Worm (Caenorhabditis elegans) whole organism, L4 larva: ENCODE results near the gene E_BE45912.2.

ENCODE experiments used
- F26F4.8 ChIP-seq: fragments of 200-800 bp; sonication (Bioruptor generic); conservative IDR thresholded peaks from 2 replicates; pipeline ENCODE4 v1.3.6; 2022; ENCODE audit warnings: missing genetic modification characterization, missing compliant biosample characterization
- F37D6.2 ChIP-seq: sonication (generic microtip); optimal IDR thresholded peaks from 2 replicates; lab custom pipeline; 2016; ENCODE audit warnings: mild to moderate bottlenecking, missing genetic modification characterization, missing compliant biosample characterization
- F44E2.7 ChIP-seq: fragments of 200-800 bp; sonication (Bioruptor generic); IDR thresholded peaks from 2 replicates; pipeline ENCODE4 v2.1.2; 2022; ENCODE audit warnings: missing genetic modification characterization, missing compliant biosample characterization
- Y5F2A.4 ChIP-seq: fragments of 200-800 bp; sonication (Bioruptor generic); optimal IDR thresholded peaks from 2 replicates; lab custom pipeline; 2018; ENCODE audit warnings: mild to moderate bottlenecking, missing genetic modification characterization, missing compliant biosample characterization
- arid-1 ChIP-seq: fragments of 200-800 bp; sonication (Bioruptor generic); conservative IDR thresholded peaks from 2 replicates; pipeline ENCODE4 v1.3.6; 2022; ENCODE audit warnings: missing genetic modification reagents, missing genetic modification characterization, missing compliant biosample characterization
- attf-4 ChIP-seq: sonication (generic microtip); optimal IDR thresholded peaks from 3 replicates; lab custom pipeline; 2017; ENCODE audit warnings: missing biosample characterization, missing genetic modification characterization
- ceh-20 ChIP-seq: fragments of 200-800 bp; sonication (Bioruptor generic); IDR thresholded peaks from 2 replicates; pipeline ENCODE4 v1.3.6; 2022; ENCODE audit warnings: missing genetic modification reagents, missing genetic modification characterization, missing compliant biosample characterization
- ceh-44 ChIP-seq: fragments of 200-800 bp; sonication (Bioruptor generic); IDR thresholded peaks from 2 replicates; pipeline ENCODE4 v1.3.6; 2022; ENCODE audit warnings: missing genetic modification reagents, missing genetic modification characterization, missing compliant biosample characterization
- ceh-62 ChIP-seq: sonication (generic microtip); optimal IDR thresholded peaks from 2 replicates; lab custom pipeline; 2017; ENCODE audit warnings: missing biosample characterization, missing genetic modification characterization
- daf-19 ChIP-seq: fragments of 200-800 bp; sonication (Bioruptor generic); conservative IDR thresholded peaks from 2 replicates; pipeline ENCODE4 v1.3.6; 2022; ENCODE audit warnings: missing genetic modification characterization, missing compliant biosample characterization
- dmd-9 ChIP-seq: fragments of 200-800 bp; sonication (Bioruptor generic); IDR thresholded peaks from 2 replicates; pipeline ENCODE4 v1.3.6; 2022; ENCODE audit warnings: missing genetic modification reagents, missing genetic modification characterization, missing compliant biosample characterization
- duxl-1 ChIP-seq: sonication (generic microtip); optimal IDR thresholded peaks from 2 replicates; lab custom pipeline; 2016; ENCODE audit warnings: mild to moderate bottlenecking, missing genetic modification characterization, moderate library complexity, missing compliant biosample characterization; ENCODE audit not compliant: poor library complexity
- egl-27 ChIP-seq: sonication (generic microtip); optimal IDR thresholded peaks from 3 replicates; lab custom pipeline; 2017; ENCODE audit warnings: missing biosample characterization, missing genetic modification reagents, missing genetic modification characterization
- egl-43 ChIP-seq: fragments of 200-800 bp; sonication (Bioruptor generic); IDR thresholded peaks from 2 replicates; pipeline ENCODE4 v1.3.6; 2022; ENCODE audit warnings: missing genetic modification reagents, missing genetic modification characterization, missing compliant biosample characterization
- gei-8 ChIP-seq: fragments of 200-800 bp; sonication (Bioruptor generic); optimal IDR thresholded peaks from 2 replicates; lab custom pipeline; 2018; ENCODE audit warnings: mild to moderate bottlenecking, missing genetic modification characterization, missing compliant biosample characterization
- hif-1 ChIP-seq, 2 experiments: sonication (generic microtip); optimal IDR thresholded peaks; 2 replicates each; lab custom pipeline; 2016 to 2017; ENCODE audit warnings: missing compliant biosample characterization in 2 of 2, missing genetic modification characterization in 2 of 2, missing genetic modification reagents in 2 of 2, missing genotype in 2 of 2, mild to moderate bottlenecking in 1 of 2
- hlh-11 ChIP-seq: fragments of 200-800 bp; sonication (Bioruptor generic); optimal IDR thresholded peaks from 2 replicates; lab custom pipeline; 2018; ENCODE audit warnings: mild to moderate bottlenecking, missing genetic modification characterization, missing compliant biosample characterization
- hlh-30 ChIP-seq: sonication (generic microtip); optimal IDR thresholded peaks from 2 replicates; lab custom pipeline; 2017; ENCODE audit warnings: antibody characterized with exemption, mild to moderate bottlenecking, missing genetic modification characterization, missing compliant biosample characterization; ENCODE audit not compliant: insufficient read depth
- lin-38 ChIP-seq: fragments of 200-800 bp; sonication (Bioruptor generic); IDR thresholded peaks from 2 replicates; pipeline ENCODE4 v1.3.6; 2022; ENCODE audit warnings: missing genetic modification reagents, missing genetic modification characterization, missing compliant biosample characterization
- lir-3 ChIP-seq: sonication (generic microtip); optimal IDR thresholded peaks from 2 replicates; lab custom pipeline; 2016; ENCODE audit warnings: mild to moderate bottlenecking, missing genetic modification characterization, missing compliant biosample characterization
- madf-9 ChIP-seq: fragments of 200-800 bp; sonication (Bioruptor generic); conservative IDR thresholded peaks from 2 replicates; pipeline ENCODE4 v1.3.6; 2022; ENCODE audit warnings: missing genetic modification reagents, missing genetic modification characterization, missing compliant biosample characterization
- mep-1 ChIP-seq: fragments of 150-350 bp; sonication (generic microtip); optimal IDR thresholded peaks from 3 replicates; lab custom pipeline; 2014; ENCODE audit warnings: missing biosample characterization, missing genetic modification characterization
- mes-2 ChIP-seq: sonication (generic microtip); optimal IDR thresholded peaks from 2 replicates; lab custom pipeline; 2016; ENCODE audit warnings: missing genotype, mild to moderate bottlenecking, missing genetic modification characterization, missing compliant biosample characterization; ENCODE audit not compliant: poor library complexity, severe bottlenecking
- mxl-2 ChIP-seq: fragments of 200-800 bp; sonication (Bioruptor generic); conservative IDR thresholded peaks from 2 replicates; pipeline ENCODE4 v1.3.6; 2022; ENCODE audit warnings: missing genetic modification reagents, missing genetic modification characterization, missing compliant biosample characterization
- nhr-11 ChIP-seq: fragments of 150-350 bp; optimal IDR thresholded peaks from 2 replicates; lab custom pipeline; 2014; ENCODE audit warnings: missing biosample characterization, missing genetic modification characterization
- nhr-237 ChIP-seq: sonication (generic microtip); optimal IDR thresholded peaks from 2 replicates; lab custom pipeline; 2017; ENCODE audit warnings: missing biosample characterization, missing genetic modification characterization
- nhr-28 ChIP-seq: fragments of 150-350 bp; optimal IDR thresholded peaks from 2 replicates; lab custom pipeline; 2014; ENCODE audit warnings: missing biosample characterization, missing genetic modification characterization
- nhr-41 ChIP-seq: fragments of 200-800 bp; sonication (Bioruptor generic); IDR thresholded peaks from 2 replicates; pipeline ENCODE4 v1.3.6; 2022; ENCODE audit warnings: missing genetic modification reagents, missing genetic modification characterization, missing compliant biosample characterization
- nhr-48 ChIP-seq: sonication (generic microtip); optimal IDR thresholded peaks from 2 replicates; lab custom pipeline; 2016; ENCODE audit warnings: mild to moderate bottlenecking, missing genetic modification characterization, missing compliant biosample characterization
- nhr-77 ChIP-seq: fragments of 150-350 bp; optimal IDR thresholded peaks from 2 replicates; lab custom pipeline; 2014; ENCODE audit warnings: missing biosample characterization, missing genetic modification characterization
- pha-4 ChIP-seq, 2 experiments: fragments of 150-350 bp in 1 of 2; fragments of 200-800 bp in 1 of 2; sonication (Bioruptor generic) in 1 of 2; IDR thresholded peaks in 1 of 2; optimal IDR thresholded peaks in 1 of 2; 2 replicates each; pipeline versions ENCODE4 v1.3.6 to Lab custom; 2014 to 2022; ENCODE audit warnings: missing genetic modification characterization in 2 of 2, missing genetic modification reagents in 2 of 2, missing biosample characterization in 1 of 2, missing compliant biosample characterization in 1 of 2
- pqm-1 ChIP-seq: sonication (generic microtip); optimal IDR thresholded peaks from 2 replicates; lab custom pipeline; 2017; ENCODE audit warnings: missing biosample characterization, missing genetic modification characterization
- rbr-2 ChIP-seq: sonication (generic microtip); optimal IDR thresholded peaks from 2 replicates; lab custom pipeline; 2016; ENCODE audit warnings: missing genotype, missing genetic modification characterization, missing compliant biosample characterization
- sdz-12 ChIP-seq: fragments of 200-800 bp; sonication (Bioruptor generic); optimal IDR thresholded peaks from 2 replicates; lab custom pipeline; 2018; ENCODE audit warnings: mild to moderate bottlenecking, missing genetic modification characterization, missing compliant biosample characterization
- set-16 ChIP-seq: fragments of 200-800 bp; sonication (Bioruptor generic); IDR thresholded peaks from 2 replicates; pipeline ENCODE4 v1.3.6; 2022; ENCODE audit warnings: missing genetic modification reagents, missing genetic modification characterization, missing compliant biosample characterization
- snpc-1.2 ChIP-seq: fragments of 200-800 bp; sonication (Bioruptor generic); IDR thresholded peaks from 2 replicates; pipeline ENCODE4 v1.3.6; 2022; ENCODE audit warnings: missing genetic modification reagents, missing genetic modification characterization, missing compliant biosample characterization
- snpc-4 ChIP-seq: fragments of 150-350 bp; optimal IDR thresholded peaks from 2 replicates; lab custom pipeline; 2014; ENCODE audit warnings: missing biosample characterization, missing genetic modification characterization
- spr-1 ChIP-seq: sonication (generic microtip); optimal IDR thresholded peaks from 2 replicates; lab custom pipeline; 2016; ENCODE audit warnings: mild to moderate bottlenecking, missing genetic modification characterization, missing compliant biosample characterization
- tag-97 ChIP-seq: fragments of 200-800 bp; sonication (Bioruptor generic); IDR thresholded peaks from 2 replicates; pipeline ENCODE4 v1.3.6; 2022; ENCODE audit warnings: missing genetic modification characterization, missing compliant biosample characterization
- tra-1 ChIP-seq: fragments of 200-800 bp; sonication (Bioruptor generic); IDR thresholded peaks from 2 replicates; pipeline ENCODE4 v1.3.6; 2022; ENCODE audit warnings: missing genetic modification reagents, missing genetic modification characterization, missing compliant biosample characterization
- unc-130 ChIP-seq: sonication (generic microtip); optimal IDR thresholded peaks from 2 replicates; lab custom pipeline; 2016; ENCODE audit warnings: missing genetic modification reagents, missing genetic modification characterization, missing compliant biosample characterization
- unc-62 ChIP-seq, 3 experiments: fragments of 150-350 bp in 1 of 3; sonication (generic microtip); optimal IDR thresholded peaks in 2 of 3; peaks in 1 of 3; 1 replicate in 1 of 3; 2 replicates in 2 of 3; lab custom pipeline; 2014 to 2017; ENCODE audit warnings: missing biosample characterization in 3 of 3, missing genetic modification characterization in 3 of 3, missing genetic modification reagents in 3 of 3, missing genotype in 1 of 3
- vab-7 ChIP-seq: fragments of 200-800 bp; sonication (Bioruptor generic); IDR thresholded peaks from 2 replicates; pipeline ENCODE4 v1.3.6; 2022; ENCODE audit warnings: missing genetic modification reagents, missing genetic modification characterization, missing compliant biosample characterization

Gene E_BE45912.2

ce11 chrIII:981960-982359 is 48.9 kb downstream of the E_BE45912.2 start (continued):
- no peak for TF ChIP-seq snpc-1.2 (GFP tag; lab: Robert Waterston, UW)
- TF ChIP-seq duxl-1 (tag; lab: Kevin White, UChicago): peak; percentile 55
- TF ChIP-seq dmd-9: no peak
- no peak for TF ChIP-seq hif-1 (tag; optimal IDR thresholded peaks at IDR 0.05; lab: Kevin White, UChicago)
- no peak for TF ChIP-seq pqm-1 (tag; lab: Kevin White, UChicago)
- TF ChIP-seq nhr-11 (tag; lab: Kevin White, UChicago): no peak
- TF ChIP-seq nhr-41 (GFP tag; lab: Robert Waterston, UW): no peak
- TF ChIP-seq mxl-2 (GFP tag; lab: Robert Waterston, UW): no peak
- TF ChIP-seq lin-38: no peak
- no peak for TF ChIP-seq F26F4.8 (GFP tag; lab: Robert Waterston, UW)
- TF ChIP-seq rbr-2: no peak
- TF ChIP-seq F44E2.7 (GFP tag; lab: Robert Waterston, UW): no peak
- TF ChIP-seq lir-3 (tag; lab: Kevin White, UChicago): no peak
- TF ChIP-seq snpc-4 (tag; lab: Kevin White, UChicago): no peak
- TF ChIP-seq vab-7 (GFP tag; lab: Robert Waterston, UW): no peak
- TF ChIP-seq ceh-20 (GFP tag; lab: Robert Waterston, UW): no peak
- TF ChIP-seq unc-62 (GFP tag; optimal IDR thresholded peaks at IDR 0.05 in 1 of 2; lab: Kevin White, UChicago): peak in 1 of 2 experiments; percentile 33
- TF ChIP-seq unc-62 (tag; optimal IDR thresholded peaks at IDR 0.05; lab: Kevin White, UChicago): no peak
- no peak for TF ChIP-seq F37D6.2 (tag; lab: Kevin White, UChicago)
- peak; percentile 34 for TF ChIP-seq hlh-11 (tag; lab: Kevin White, UChicago)
- TF ChIP-seq egl-27 (tag; lab: Kevin White, UChicago): no peak
- TF ChIP-seq ceh-62: no peak
- no peak for TF ChIP-seq mep-1
- no peak for TF ChIP-seq spr-1 (tag; lab: Kevin White, UChicago)
- TF ChIP-seq daf-19 (GFP tag; lab: Robert Waterston, UW): no peak
- TF ChIP-seq Y5F2A.4: no peak
- no peak for TF ChIP-seq unc-130 (GFP tag; lab: Kevin White, UChicago)
- peak; percentile 28 for TF ChIP-seq nhr-28
- TF ChIP-seq nhr-77 (tag; lab: Kevin White, UChicago): no peak
- no peak for TF ChIP-seq pha-4 (GFP tag; IDR thresholded peaks at IDR 0.05; lab: Robert Waterston, UW)
- no peak for TF ChIP-seq pha-4 (tag; optimal IDR thresholded peaks at IDR 0.05; lab: Kevin White, UChicago)
- no peak for TF ChIP-seq attf-4 (tag; lab: Kevin White, UChicago)
- TF ChIP-seq nhr-48 (tag; lab: Kevin White, UChicago): no peak
- peak; percentile 43 for TF ChIP-seq hlh-30 (tag; lab: Kevin White, UChicago)
- TF ChIP-seq gei-8: no peak
- no peak for TF ChIP-seq nhr-237 (tag; lab: Kevin White, UChicago)
- TF ChIP-seq tra-1: no peak
- TF ChIP-seq arid-1 (GFP tag; lab: Robert Waterston, UW): no peak
- TF ChIP-seq madf-9 (GFP tag; lab: Robert Waterston, UW): no peak

ce11 chrIII:978889-979288 is 52.0 kb downstream of the E_BE45912.2 start:
- TF ChIP-seq ceh-44: no peak
- TF ChIP-seq set-16 (GFP tag; lab: Robert Waterston, UW): peak; percentile 90
- peak; percentile 48; the same call in 1 of the 2 replicates for TF ChIP-seq egl-43 (GFP tag; lab: Robert Waterston, UW)
- no peak for TF ChIP-seq F37D6.2 (tag; lab: Kevin White, UChicago)
- peak; percentile 31 for TF ChIP-seq mes-2
- no peak for TF ChIP-seq gei-8
- TF ChIP-seq attf-4 (tag; lab: Kevin White, UChicago): no peak
- TF ChIP-seq pha-4 (GFP tag; IDR thresholded peaks at IDR 0.05; lab: Robert Waterston, UW): 0 out of 2 replicates have a peak, but pooled peaks have one; percentile 48
- TF ChIP-seq pha-4 (tag; optimal IDR thresholded peaks at IDR 0.05; lab: Kevin White, UChicago): no peak
- TF ChIP-seq lin-38: 0 out of 2 replicates have a peak, but pooled peaks have one; percentile 21
- no peak for TF ChIP-seq sdz-12 (GFP tag; lab: Kevin White, UChicago)
- TF ChIP-seq nhr-11 (tag; lab: Kevin White, UChicago): no peak
- TF ChIP-seq tag-97 (GFP tag; lab: Robert Waterston, UW): no peak
- TF ChIP-seq tra-1: no peak
